Worm (Caenorhabditis elegans) whole organism, late embryonic: ENCODE results near the gene T19H12.2.

ENCODE experiments used
- C38D4.7 ChIP-seq: fragments of 200-800 bp; sonication (Bioruptor generic); optimal IDR thresholded peaks from 2 replicates; lab custom pipeline; 2018; ENCODE audit warnings: mild to moderate bottlenecking, missing genetic modification characterization, moderate library complexity, missing compliant biosample characterization
- Y22D7AL.16 ChIP-seq: sonication (generic microtip); optimal IDR thresholded peaks from 2 replicates; lab custom pipeline; 2016; ENCODE audit warnings: missing genetic modification characterization, missing compliant biosample characterization
- ahr-1 ChIP-seq: sonication (generic microtip); optimal IDR thresholded peaks from 2 replicates; lab custom pipeline; 2016; ENCODE audit warnings: missing genetic modification characterization, missing compliant biosample characterization
- ceh-2 ChIP-seq: sonication (generic microtip); optimal IDR thresholded peaks from 2 replicates; lab custom pipeline; 2016; ENCODE audit warnings: missing genotype, missing genetic modification characterization, missing compliant biosample characterization
- ceh-22 ChIP-seq: sonication (generic microtip); optimal IDR thresholded peaks from 2 replicates; lab custom pipeline; 2017; ENCODE audit warnings: missing biosample characterization, missing genetic modification characterization
- ceh-24 ChIP-seq: sonication (generic microtip); optimal IDR thresholded peaks from 2 replicates; lab custom pipeline; 2016; ENCODE audit warnings: mild to moderate bottlenecking, missing genetic modification characterization, missing compliant biosample characterization
- ceh-30 ChIP-seq: fragments of 150-350 bp; optimal IDR thresholded peaks from 2 replicates; lab custom pipeline; 2014; ENCODE audit warnings: missing biosample characterization, missing genetic modification characterization
- ceh-45 ChIP-seq: fragments of 200-800 bp; sonication (Bioruptor generic); IDR thresholded peaks from 2 replicates; pipeline ENCODE4 v1.3.6; 2022; ENCODE audit warnings: missing genetic modification reagents, missing genetic modification characterization, missing compliant biosample characterization
- ceh-48 ChIP-seq: sonication (generic microtip); optimal IDR thresholded peaks from 2 replicates; lab custom pipeline; 2016; ENCODE audit warnings: missing genetic modification characterization, inconsistent platforms, missing compliant biosample characterization
- dmd-4 ChIP-seq: sonication (generic microtip); optimal IDR thresholded peaks from 2 replicates; lab custom pipeline; 2016; ENCODE audit warnings: borderline replicate concordance, missing genetic modification characterization, missing compliant biosample characterization
- elt-2 ChIP-seq: sonication (generic microtip); optimal IDR thresholded peaks from 2 replicates; lab custom pipeline; 2016; ENCODE audit warnings: missing genetic modification reagents, missing genetic modification characterization, missing compliant biosample characterization
- eyg-1 ChIP-seq: sonication (generic microtip); optimal IDR thresholded peaks from 2 replicates; lab custom pipeline; 2016; ENCODE audit warnings: missing genotype, missing genetic modification characterization, missing compliant biosample characterization
- fax-1 ChIP-seq: sonication (generic microtip); optimal IDR thresholded peaks from 2 replicates; lab custom pipeline; 2016; ENCODE audit warnings: missing genotype, missing genetic modification characterization, missing compliant biosample characterization
- fkh-10 ChIP-seq: fragments of 150-350 bp; optimal IDR thresholded peaks from 2 replicates; lab custom pipeline; 2014; ENCODE audit warnings: missing biosample characterization, missing genetic modification reagents, missing genetic modification characterization
- fkh-6 ChIP-seq: sonication (generic microtip); optimal IDR thresholded peaks from 2 replicates; lab custom pipeline; 2016; ENCODE audit warnings: missing genetic modification characterization, missing compliant biosample characterization
- hlh-30 ChIP-seq: sonication (generic microtip); optimal IDR thresholded peaks from 2 replicates; lab custom pipeline; 2017; ENCODE audit warnings: antibody characterized with exemption, missing genetic modification characterization, missing compliant biosample characterization; ENCODE audit not compliant: insufficient read depth
- hlh-6 ChIP-seq: sonication (generic microtip); optimal IDR thresholded peaks from 2 replicates; lab custom pipeline; 2016; ENCODE audit warnings: missing genotype, missing genetic modification characterization, missing compliant biosample characterization
- lim-6 ChIP-seq: sonication (generic microtip); optimal IDR thresholded peaks from 2 replicates; lab custom pipeline; 2016; ENCODE audit warnings: missing genetic modification characterization, missing compliant biosample characterization
- mec-3 ChIP-seq: sonication (generic microtip); optimal IDR thresholded peaks from 2 replicates; lab custom pipeline; 2016; ENCODE audit warnings: borderline replicate concordance, missing genetic modification characterization, missing compliant biosample characterization
- nhr-11 ChIP-seq: fragments of 150-350 bp; optimal IDR thresholded peaks from 2 replicates; lab custom pipeline; 2014; ENCODE audit warnings: missing biosample characterization, missing genetic modification characterization
- npax-4 ChIP-seq: sonication (generic microtip); optimal IDR thresholded peaks from 2 replicates; lab custom pipeline; 2016; ENCODE audit warnings: missing genetic modification characterization, missing compliant biosample characterization
- odd-2 ChIP-seq: sonication (generic microtip); optimal IDR thresholded peaks from 2 replicates; lab custom pipeline; 2017; ENCODE audit warnings: antibody characterized with exemption, mild to moderate bottlenecking, missing genetic modification characterization, missing compliant biosample characterization
- pag-3 ChIP-seq: sonication (generic microtip); optimal IDR thresholded peaks from 2 replicates; lab custom pipeline; 2016; ENCODE audit warnings: missing compliant biosample characterization, missing genetic modification characterization, borderline replicate concordance
- pat-9 ChIP-seq: fragments of 200-800 bp; sonication (Bioruptor generic); optimal IDR thresholded peaks from 2 replicates; lab custom pipeline; 2018; ENCODE audit warnings: mild to moderate bottlenecking, missing genetic modification characterization, moderate library complexity, missing compliant biosample characterization
- pha-4 ChIP-seq: fragments of 150-350 bp; optimal IDR thresholded peaks from 2 replicates; lab custom pipeline; 2018; ENCODE audit warnings: missing biosample characterization, missing genetic modification reagents, missing genetic modification characterization
- ref-2 ChIP-seq: sonication (generic microtip); optimal IDR thresholded peaks from 2 replicates; lab custom pipeline; 2016; ENCODE audit warnings: missing genetic modification characterization, missing compliant biosample characterization
- tbx-7 ChIP-seq: sonication (generic microtip); optimal IDR thresholded peaks from 2 replicates; lab custom pipeline; 2016; ENCODE audit warnings: missing genotype, missing genetic modification characterization, missing compliant biosample characterization
- ttx-3 ChIP-seq: sonication (generic microtip); optimal IDR thresholded peaks from 2 replicates; lab custom pipeline; 2016; ENCODE audit warnings: missing genetic modification reagents, missing genetic modification characterization, missing compliant biosample characterization
- unc-3 ChIP-seq, 2 experiments: fragments of 200-800 bp in 1 of 2; sonication (Bioruptor generic) in 1 of 2; sonication (generic microtip) in 1 of 2; conservative IDR thresholded peaks in 1 of 2; optimal IDR thresholded peaks in 1 of 2; 2 replicates each; pipeline versions ENCODE4 v1.3.6 to Lab custom; 2016 to 2022; ENCODE audit warnings: missing compliant biosample characterization in 2 of 2, missing genetic modification characterization in 2 of 2, missing genetic modification reagents in 1 of 2
- unc-42 ChIP-seq: sonication (generic microtip); optimal IDR thresholded peaks from 2 replicates; lab custom pipeline; 2016; ENCODE audit warnings: missing genotype, missing genetic modification characterization, missing compliant biosample characterization
- unc-86 ChIP-seq: sonication (generic microtip); optimal IDR thresholded peaks from 2 replicates; lab custom pipeline; 2016; ENCODE audit warnings: missing genetic modification characterization, missing compliant biosample characterization
- zip-5 ChIP-seq: sonication (generic microtip); optimal IDR thresholded peaks from 2 replicates; lab custom pipeline; 2016; ENCODE audit warnings: missing genetic modification characterization, missing compliant biosample characterization

The T19H12.2 gene

DNA sequence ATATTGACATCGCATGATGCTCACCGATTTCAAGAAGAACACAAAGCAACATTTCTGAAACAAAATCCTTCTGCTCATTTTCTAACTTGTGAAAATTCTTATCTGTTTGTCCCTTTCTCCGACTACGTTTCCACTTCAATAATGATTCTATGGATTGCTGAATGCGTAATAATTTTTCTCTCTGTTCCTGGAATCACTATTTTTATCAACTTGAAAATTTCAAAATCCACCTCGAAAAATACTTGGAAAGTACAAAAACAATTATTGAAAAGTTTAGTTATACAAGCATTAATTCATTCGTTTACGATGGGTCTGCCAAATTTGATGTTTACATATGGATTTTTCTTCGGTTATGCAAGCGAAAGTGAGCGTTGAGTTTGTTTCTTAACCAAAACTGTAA is 31.8 kb downstream of the T19H12.2 start, which contains the start of gene srh-22:
Gene srh-22, plus strand, starts transcription at position 301 of the 400 bp plus-strand sequence.
- TF ChIP-seq pag-3 (no peak), ceh-30 (tag; lab: Kevin White, UChicago) (no peak), odd-2 (no peak), pha-4 (no peak)

DNA sequence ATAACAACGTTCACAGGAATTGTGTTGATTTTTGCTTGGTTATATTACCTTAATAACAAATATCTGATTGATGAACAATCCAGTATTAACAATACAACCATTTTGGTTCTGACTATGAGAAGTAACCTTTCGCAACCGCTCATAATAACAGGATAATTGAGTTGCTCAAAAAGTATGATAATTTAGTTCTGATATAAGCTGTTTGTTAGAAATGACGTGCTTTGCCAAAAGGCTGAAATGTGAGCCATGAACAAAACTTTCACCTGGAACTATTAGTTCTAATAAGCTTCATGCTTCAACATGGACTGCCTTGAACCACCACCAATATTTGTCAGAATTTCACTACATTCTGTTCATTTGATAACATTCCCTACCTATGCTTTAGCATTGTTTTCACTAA is 34.4 kb downstream of the T19H12.2 start, which contains the start of gene srh-20:
Gene srh-20, plus strand, starts transcription at position 301 of the 400 bp plus-strand sequence.
- TF ChIP-seq hlh-30 (tag; lab: Kevin White, UChicago), result no peak

DNA sequence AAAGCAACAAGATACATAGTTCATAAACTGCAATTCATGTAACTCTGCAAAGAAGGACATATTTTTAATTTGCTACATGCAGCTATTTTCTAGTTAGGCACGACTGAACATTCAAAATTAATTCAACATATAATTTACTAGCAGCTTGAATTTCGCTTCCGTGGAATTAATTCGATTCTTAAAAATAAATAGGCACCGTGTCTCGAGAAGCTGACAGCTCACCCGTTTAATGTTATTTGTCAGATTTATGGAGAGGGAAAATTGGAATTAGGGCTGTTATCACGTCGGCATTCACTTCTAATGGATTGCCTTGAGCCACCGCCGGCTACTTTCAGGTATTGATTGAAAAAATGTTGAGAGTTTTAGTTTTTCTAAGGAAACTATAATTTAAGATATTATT is 36.1 kb downstream of the T19H12.2 start, which contains the start of gene srh-21:
Gene srh-21, plus strand, starts transcription at position 301 of the 400 bp plus-strand sequence.
- no peak for TF ChIP-seq Y22D7AL.16 (tag; lab: Kevin White, UChicago)
- no peak for TF ChIP-seq ceh-30 (tag; lab: Kevin White, UChicago)
- no peak for TF ChIP-seq lim-6 (tag; lab: Kevin White, UChicago)
- no peak for TF ChIP-seq mec-3 (tag; lab: Kevin White, UChicago)
- no peak for TF ChIP-seq ttx-3
- no peak for TF ChIP-seq ceh-22 (tag; lab: Kevin White, UChicago)
- no peak for TF ChIP-seq C38D4.7 (GFP tag; lab: Kevin White, UChicago)
- TF ChIP-seq unc-3 (GFP tag; conservative IDR thresholded peaks at IDR 0.05; lab: Robert Waterston, UW), result no peak
- TF ChIP-seq unc-3 (tag; optimal IDR thresholded peaks at IDR 0.05; lab: Kevin White, UChicago), result no peak
- TF ChIP-seq pat-9 (tag; lab: Kevin White, UChicago), result no peak
- TF ChIP-seq fkh-10 (GFP tag; lab: Kevin White, UChicago), result no peak
- no peak for TF ChIP-seq nhr-11 (tag; lab: Kevin White, UChicago)
- no peak for TF ChIP-seq tbx-7 (tag; lab: Kevin White, UChicago)
- no peak for TF ChIP-seq ref-2 (tag; lab: Kevin White, UChicago)
- TF ChIP-seq odd-2, result no peak

DNA sequence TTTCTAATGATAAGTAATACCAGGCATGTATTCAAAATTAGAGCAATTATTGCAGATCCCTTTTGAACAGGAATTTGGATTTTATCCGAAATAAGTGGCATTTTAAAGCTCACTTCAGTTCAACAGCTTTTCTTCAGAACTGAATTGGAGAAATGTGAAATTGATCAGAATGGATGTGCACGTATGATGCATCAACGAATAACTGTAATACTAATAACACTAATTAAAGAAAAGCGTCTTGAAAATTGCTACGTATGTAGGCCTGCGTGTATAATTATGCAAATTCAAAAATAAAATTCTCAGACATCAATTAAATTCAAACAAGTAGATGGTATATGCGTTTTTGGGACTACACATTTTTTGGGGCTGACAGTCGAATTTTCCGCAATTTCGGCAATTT is 39.6 kb downstream of the T19H12.2 start, which contains the start of gene str-205:
Gene str-205, minus strand, starts transcription at position 101 of the 400 bp plus-strand sequence.
- TF ChIP-seq fax-1 (no peak), ceh-2 (tag; lab: Kevin White, UChicago) (no peak), Y22D7AL.16 (tag; lab: Kevin White, UChicago) (no peak), nhr-11 (tag; lab: Kevin White, UChicago) (no peak), ceh-45 (GFP tag; lab: Robert Waterston, UW) (no peak), ttx-3 (no peak), ceh-24 (no peak), npax-4 (no peak), fkh-10 (GFP tag; lab: Kevin White, UChicago) (no peak), elt-2 (tag; lab: Kevin White, UChicago) (no peak), fkh-6 (tag; lab: Kevin White, UChicago) (no peak), ceh-48 (tag; lab: Kevin White, UChicago) (no peak), hlh-6 (tag; lab: Kevin White, UChicago) (no peak), unc-86 (tag; lab: Kevin White, UChicago) (no peak)
- TF ChIP-seq, all 69 proteins: peak for 0

DNA sequence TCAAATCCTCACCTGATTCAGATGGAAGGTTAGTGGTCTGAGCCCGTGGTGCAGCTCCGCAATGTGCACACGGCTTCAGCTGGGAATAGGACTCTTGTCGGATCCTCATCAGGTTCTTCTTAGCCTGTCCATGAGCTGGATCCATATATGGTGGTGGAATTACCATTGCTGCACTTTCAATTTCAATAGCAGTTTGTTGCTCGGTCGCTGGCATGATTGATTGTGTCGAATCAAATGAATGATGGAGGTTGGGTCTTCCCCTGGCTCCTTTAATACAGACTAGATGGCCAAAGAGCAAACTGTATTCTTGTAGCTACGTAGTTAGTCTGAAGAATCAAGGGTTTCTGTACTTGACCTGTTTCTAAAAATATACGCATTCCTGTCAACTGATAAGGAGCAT is 42.6 kb downstream of the T19H12.2 start, which contains the start of gene C02E7.10:
Gene C02E7.10, minus strand, starts transcription at position 232 of the 400 bp plus-strand sequence.
- TF ChIP-seq unc-42 (tag; lab: Kevin White, UChicago), result no peak
- TF ChIP-seq eyg-1, result no peak
- TF ChIP-seq zip-5 (tag; lab: Kevin White, UChicago), result no peak
- no peak for TF ChIP-seq ahr-1 (tag; lab: Kevin White, UChicago)
- no peak for TF ChIP-seq dmd-4
- no peak for TF ChIP-seq unc-86 (tag; lab: Kevin White, UChicago)
- no peak for TF ChIP-seq ceh-22 (tag; lab: Kevin White, UChicago)
